Worm (Caenorhabditis elegans) whole organism, L3 larva: ENCODE measurements around the gene cdt-2.

Experiments
- ceh-9 ChIP-seq: sonication (generic microtip); optimal IDR thresholded peaks from 2 replicates; lab custom pipeline; 2018; ENCODE audit warnings: missing biosample characterization, missing genetic modification characterization
- egl-27 ChIP-seq: sonication (generic microtip); optimal IDR thresholded peaks from 4 replicates; lab custom pipeline; 2017; ENCODE audit warnings: missing biosample characterization, missing genetic modification reagents, missing genetic modification characterization
- lin-39 ChIP-seq: fragments of 150-350 bp; optimal IDR thresholded peaks from 2 replicates; lab custom pipeline; 2018; ENCODE audit warnings: missing biosample characterization, missing genetic modification reagents, missing genetic modification characterization
- pha-4 ChIP-seq: fragments of 150-350 bp; optimal IDR thresholded peaks from 2 replicates; lab custom pipeline; 2014; ENCODE audit warnings: missing biosample characterization, missing genetic modification reagents, missing genetic modification characterization

- TF ChIP-seq ceh-9 (tag; lab: Kevin White, UChicago) (no peak), egl-27 (tag; lab: Kevin White, UChicago) (no peak), lin-39 (no peak), pha-4 (tag; lab: Kevin White, UChicago) (no peak)
Measured at ce11 chrV:15020732-15021131, 29.8 kb upstream of the cdt-2 start, which contains the start of gene F14H8.5.
